Fruit fly (Drosophila melanogaster) whole organism, embryonic: Measurements from ENCODE around the gene CG7065.
A peak's percentile ranks its signal among the peaks of the same experiment; 100 is the strongest.

ENCODE experiments used
- ATbp ChIP-seq: fragments of 200-800 bp; sonication (Bioruptor generic); optimal IDR thresholded peaks from 2 replicates; lab custom pipeline; 2017; ENCODE audit warnings: missing biosample characterization, mild to moderate bottlenecking, missing genetic modification characterization, missing genetic modification reagents
- Atf3 ChIP-seq: fragments of 200-800 bp; sonication (Bioruptor generic); optimal IDR thresholded peaks from 3 replicates; lab custom pipeline; 2016; ENCODE audit warnings: missing biosample characterization, missing genetic modification characterization
- Atf6 ChIP-seq: fragments of 200-800 bp; sonication (Bioruptor generic); IDR thresholded peaks from 2 replicates; pipeline ENCODE4 v1.3.6; 2022; ENCODE audit warnings: missing biosample characterization, missing genetic modification characterization
- BEAF-32 ChIP-seq: fragments of 200-800 bp; sonication (Bioruptor generic); optimal IDR thresholded peaks from 3 replicates; lab custom pipeline; 2017; ENCODE audit warnings: missing biosample characterization, missing genetic modification characterization, mild to moderate bottlenecking, moderate library complexity, missing genetic modification reagents
- CG10147 ChIP-seq: fragments of 200-800 bp; sonication (Bioruptor generic); optimal IDR thresholded peaks from 2 replicates; lab custom pipeline; 2019; ENCODE audit warnings: missing biosample characterization, mild to moderate bottlenecking, missing genetic modification characterization, moderate library complexity
- CG10209 ChIP-seq: fragments of 200-800 bp; sonication (Bioruptor generic); optimal IDR thresholded peaks from 3 replicates; lab custom pipeline; 2017; ENCODE audit warnings: missing biosample characterization, mild to moderate bottlenecking, missing genetic modification characterization, missing genetic modification reagents
- CG10366 ChIP-seq: fragments of 200-800 bp; sonication (Bioruptor generic); IDR thresholded peaks from 2 replicates; pipeline ENCODE4 v1.3.6; 2022; ENCODE audit warnings: missing biosample characterization, missing genetic modification characterization
- CG11504 ChIP-seq: fragments of 200-800 bp; sonication (Bioruptor generic); optimal IDR thresholded peaks from 3 replicates; lab custom pipeline; 2019; ENCODE audit warnings: missing biosample characterization, mild to moderate bottlenecking, missing genetic modification characterization, moderate library complexity
- CG12071 ChIP-seq: fragments of 200-800 bp; sonication (Bioruptor generic); optimal IDR thresholded peaks from 3 replicates; lab custom pipeline; 2018; ENCODE audit warnings: missing biosample characterization, mild to moderate bottlenecking, missing genetic modification characterization
- CG14965 ChIP-seq: fragments of 200-800 bp; sonication (Bioruptor generic); optimal IDR thresholded peaks from 2 replicates; lab custom pipeline; 2016; ENCODE audit warnings: missing biosample characterization, missing genetic modification characterization, borderline replicate concordance
- CG15696 ChIP-seq: fragments of 200-800 bp; sonication (Bioruptor generic); optimal IDR thresholded peaks from 2 replicates; lab custom pipeline; 2019; ENCODE audit warnings: missing biosample characterization, mild to moderate bottlenecking, missing genetic modification characterization, moderate library complexity
- CG17568 ChIP-seq: fragments of 200-800 bp; sonication (Bioruptor generic); optimal IDR thresholded peaks from 2 replicates; lab custom pipeline; 2018; ENCODE audit warnings: missing biosample characterization, mild to moderate bottlenecking, missing genetic modification characterization, moderate library complexity
- CG2199 ChIP-seq: fragments of 200-800 bp; sonication (Bioruptor generic); IDR thresholded peaks from 3 replicates; pipeline ENCODE4 v1.3.6; 2022; ENCODE audit warnings: missing biosample characterization, missing genetic modification characterization
- CG2202 ChIP-seq: fragments of 200-800 bp; sonication (Bioruptor generic); optimal IDR thresholded peaks from 2 replicates; lab custom pipeline; 2018; ENCODE audit warnings: missing biosample characterization, mild to moderate bottlenecking, missing genetic modification characterization
- CG2889 ChIP-seq: fragments of 200-800 bp; sonication (Bioruptor generic); IDR thresholded peaks from 3 replicates; pipeline ENCODE4 v1.3.6; 2022; ENCODE audit warnings: missing biosample characterization, missing genetic modification characterization
- CG33557 ChIP-seq: fragments of 200-800 bp; sonication (Bioruptor generic); optimal IDR thresholded peaks from 2 replicates; lab custom pipeline; 2019; ENCODE audit warnings: missing biosample characterization, mild to moderate bottlenecking, missing genetic modification characterization, moderate library complexity
- CG3995 ChIP-seq: fragments of 200-800 bp; sonication (Bioruptor generic); optimal IDR thresholded peaks from 3 replicates; lab custom pipeline; 2016; ENCODE audit warnings: missing biosample characterization, missing genetic modification characterization
- CG4617 ChIP-seq: fragments of 200-800 bp; sonication (Bioruptor generic); optimal IDR thresholded peaks from 3 replicates; lab custom pipeline; 2016; ENCODE audit warnings: missing biosample characterization, missing genetic modification characterization, borderline replicate concordance
- CG6813 ChIP-seq: fragments of 200-800 bp; sonication (Bioruptor generic); optimal IDR thresholded peaks from 2 replicates; lab custom pipeline; 2017; ENCODE audit warnings: missing biosample characterization, missing genetic modification characterization, mild to moderate bottlenecking, moderate library complexity, missing genetic modification reagents
- CG8388 ChIP-seq: fragments of 200-800 bp; sonication (Bioruptor generic); optimal IDR thresholded peaks from 2 replicates; lab custom pipeline; 2019; ENCODE audit warnings: missing biosample characterization, mild to moderate bottlenecking, missing genetic modification characterization, moderate library complexity
- CG8924 ChIP-seq: fragments of 200-800 bp; optimal IDR thresholded peaks from 3 replicates; lab custom pipeline; 2019; ENCODE audit warnings: missing biosample characterization, mild to moderate bottlenecking, missing genetic modification characterization, moderate library complexity
- CG9215 ChIP-seq: fragments of 200-800 bp; sonication (Bioruptor generic); IDR thresholded peaks from 2 replicates; pipeline ENCODE4 v1.3.6; 2022; ENCODE audit warnings: missing biosample characterization, missing genetic modification characterization
- CHES-1-like ChIP-seq: fragments of 200-800 bp; sonication (Bioruptor generic); optimal IDR thresholded peaks from 2 replicates; lab custom pipeline; 2016; ENCODE audit warnings: missing biosample characterization, missing genetic modification characterization
- Drgx ChIP-seq: fragments of 200-800 bp; sonication (Bioruptor generic); IDR thresholded peaks from 2 replicates; pipeline ENCODE4 v1.3.6; 2022; ENCODE audit warnings: missing biosample characterization, missing genetic modification characterization
- H15 ChIP-seq: fragments of 200-800 bp; sonication (Bioruptor generic); IDR thresholded peaks from 3 replicates; pipeline ENCODE4 v1.3.6; 2022; ENCODE audit warnings: missing biosample characterization, missing genetic modification characterization
- HLH54F ChIP-seq: fragments of 200-800 bp; sonication (Bioruptor generic); optimal IDR thresholded peaks from 3 replicates; lab custom pipeline; 2016; ENCODE audit warnings: missing biosample characterization, missing genetic modification characterization
- Hr78 ChIP-seq, 2 experiments: fragments of 200-800 bp in 1 of 2; fragments of >200 bp in 1 of 2; sonication (Bioruptor generic) in 1 of 2; optimal IDR thresholded peaks; 2 replicates each; lab custom pipeline; 2017 to 2019; ENCODE audit warnings: missing biosample characterization in 2 of 2, missing genetic modification characterization in 2 of 2, mild to moderate bottlenecking in 1 of 2, moderate library complexity in 1 of 2
- Meics ChIP-seq: fragments of 200-800 bp; sonication (Bioruptor generic); optimal IDR thresholded peaks from 2 replicates; lab custom pipeline; 2017; ENCODE audit warnings: missing biosample characterization, mild to moderate bottlenecking, missing genetic modification characterization
- Pdp1 ChIP-seq, 2 experiments: fragments of 200-800 bp; sonication (Bioruptor generic); optimal IDR thresholded peaks; 3 replicates each; lab custom pipeline; 2016; ENCODE audit warnings: missing biosample characterization in 2 of 2, missing genetic modification characterization in 2 of 2, mild to moderate bottlenecking in 1 of 2, moderate library complexity in 1 of 2
- Sin3A ChIP-seq: fragments of >200 bp; optimal IDR thresholded peaks from 2 replicates; lab custom pipeline; 2018
- Sox100B ChIP-seq: fragments of 200-800 bp; sonication (Bioruptor generic); optimal IDR thresholded peaks from 3 replicates; lab custom pipeline; 2018; ENCODE audit warnings: missing biosample characterization, mild to moderate bottlenecking, missing genetic modification characterization
- chinmo ChIP-seq: fragments of 200-800 bp; sonication (Bioruptor generic); IDR thresholded peaks from 4 replicates; pipeline ENCODE4 v1.3.6; 2022; ENCODE audit warnings: missing biosample characterization, missing genetic modification characterization; ENCODE audit not compliant: partially characterized antibody
- ci ChIP-seq: fragments of 200-800 bp; sonication (Bioruptor generic); IDR thresholded peaks from 3 replicates; pipeline ENCODE4 v1.3.6; 2022; ENCODE audit warnings: missing biosample characterization, missing genetic modification characterization
- croc ChIP-seq: fragments of 200-800 bp; sonication (Bioruptor generic); conservative IDR thresholded peaks from 3 replicates; pipeline ENCODE4 v1.3.6; 2022; ENCODE audit warnings: missing biosample characterization, missing genetic modification characterization
- dati ChIP-seq: fragments of 200-800 bp; sonication (Bioruptor generic); IDR thresholded peaks from 2 replicates; pipeline ENCODE4 v1.3.6; 2022; ENCODE audit warnings: missing biosample characterization, missing genetic modification characterization
- dmrt11E ChIP-seq: fragments of 200-800 bp; sonication (Bioruptor generic); optimal IDR thresholded peaks from 3 replicates; lab custom pipeline; 2018; ENCODE audit warnings: missing biosample characterization, mild to moderate bottlenecking, missing genetic modification characterization, moderate library complexity
- fd64A ChIP-seq: fragments of 200-800 bp; sonication (Bioruptor generic); optimal IDR thresholded peaks from 3 replicates; lab custom pipeline; 2018; ENCODE audit warnings: missing biosample characterization, mild to moderate bottlenecking, missing genetic modification characterization
- grn ChIP-seq: fragments of 200-800 bp; sonication (Bioruptor generic); optimal IDR thresholded peaks from 3 replicates; lab custom pipeline; 2017; ENCODE audit warnings: missing biosample characterization, missing genetic modification characterization
- gsb-n ChIP-seq: fragments of 200-800 bp; sonication (Bioruptor generic); optimal IDR thresholded peaks from 3 replicates; lab custom pipeline; 2018; ENCODE audit warnings: missing biosample characterization, mild to moderate bottlenecking, missing genetic modification characterization
- h ChIP-seq: fragments of >200 bp; optimal IDR thresholded peaks from 2 replicates; lab custom pipeline; 2017
- hbn ChIP-seq: fragments of 200-800 bp; sonication (Bioruptor generic); IDR thresholded peaks from 2 replicates; pipeline ENCODE4 v1.3.6; 2022; ENCODE audit warnings: missing biosample characterization, missing genetic modification characterization; ENCODE audit not compliant: partially characterized antibody
- mld ChIP-seq: fragments of 200-800 bp; sonication (Bioruptor generic); IDR thresholded peaks from 3 replicates; pipeline ENCODE4 v1.3.6; 2022; ENCODE audit warnings: missing biosample characterization, missing genetic modification characterization; ENCODE audit not compliant: partially characterized antibody
- nau ChIP-seq: fragments of 200-800 bp; sonication (Bioruptor generic); optimal IDR thresholded peaks from 3 replicates; lab custom pipeline; 2017; ENCODE audit warnings: missing biosample characterization, mild to moderate bottlenecking, missing genetic modification characterization, missing genetic modification reagents
- nom ChIP-seq: fragments of 200-800 bp; sonication (Bioruptor generic); optimal IDR thresholded peaks from 2 replicates; lab custom pipeline; 2017; ENCODE audit warnings: missing biosample characterization, missing genetic modification characterization, mild to moderate bottlenecking, moderate library complexity, missing genetic modification reagents
- repo ChIP-seq: fragments of 200-800 bp; sonication (Bioruptor generic); optimal IDR thresholded peaks from 2 replicates; lab custom pipeline; 2016; ENCODE audit warnings: missing biosample characterization, missing genetic modification characterization
- toy ChIP-seq: fragments of 200-800 bp; sonication (Bioruptor generic); IDR thresholded peaks from 2 replicates; pipeline ENCODE4 v1.3.6; 2022; ENCODE audit warnings: missing biosample characterization, missing genetic modification characterization
- trem ChIP-seq: fragments of 200-800 bp; optimal IDR thresholded peaks from 3 replicates; lab custom pipeline; 2019; ENCODE audit warnings: missing biosample characterization, mild to moderate bottlenecking, missing genetic modification characterization, moderate library complexity
- ttk ChIP-seq: fragments of 200-800 bp; sonication (Bioruptor generic); IDR thresholded peaks from 2 replicates; pipeline ENCODE4 v2.1.2; 2022; ENCODE audit warnings: missing biosample characterization, missing genetic modification characterization
- unc-4 ChIP-seq: fragments of 200-800 bp; sonication (Bioruptor generic); IDR thresholded peaks from 2 replicates; pipeline ENCODE4 v1.3.6; 2022; ENCODE audit warnings: missing biosample characterization, missing genetic modification characterization; ENCODE audit not compliant: partially characterized antibody

The CG7065 gene

dm6 chrX:9106775-9107283, 35.5 kb upstream of the CG7065 start, which contains the start of gene Arfrp1 (continued):
- TF ChIP-seq CG33557 (GFP tag; lab: Kevin White, UChicago), result no peak
- TF ChIP-seq BEAF-32 (GFP tag; lab: Kevin White, UChicago), result peak; percentile 79
- TF ChIP-seq gsb-n (tag; lab: Kevin White, UChicago), result no peak
- TF ChIP-seq CG8388, result no peak
- peak; percentile 3 for TF ChIP-seq trem (tag; lab: Kevin White, UChicago)
- TF ChIP-seq ttk (GFP tag; lab: Robert Waterston, UW), result no peak; the same call in 1 of the 2 replicates
- no peak for TF ChIP-seq CG15696 (tag; lab: Kevin White, UChicago)
- no peak for TF ChIP-seq Atf6 (GFP tag; lab: Robert Waterston, UW)
- TF ChIP-seq CG6813 (GFP tag; lab: Kevin White, UChicago), result no peak
- TF ChIP-seq CG8924 (tag; lab: Kevin White, UChicago), result no peak
- TF ChIP-seq Pdp1 (GFP tag; optimal IDR thresholded peaks at IDR 0.05; lab: Kevin White, UChicago), result peak; percentile 15 to 26
- no peak for TF ChIP-seq h (lab: Kevin White, UChicago)
- TF ChIP-seq CG11504, result no peak
- 0 out of 2 replicates have a peak, but pooled peaks have one; percentile 29 for TF ChIP-seq CG9215 (GFP tag; lab: Robert Waterston, UW)
- no peak for TF ChIP-seq grn (GFP tag; lab: Kevin White, UChicago)
- TF ChIP-seq CG2202 (tag; lab: Kevin White, UChicago), result no peak
- no peak for TF ChIP-seq CHES-1-like (GFP tag; lab: Kevin White, UChicago)
- no peak for TF ChIP-seq CG10209 (GFP tag; lab: Kevin White, UChicago)
- no peak for TF ChIP-seq HLH54F
- 0 out of 3 replicates have a peak, but pooled peaks have one; percentile 50 for TF ChIP-seq mld
- TF ChIP-seq chinmo (GFP tag; lab: Robert Waterston, UW), result 0 out of 4 replicates have a peak, but pooled peaks have one; percentile 72
- no peak for TF ChIP-seq CG2889
- 0 out of 2 replicates have a peak, but pooled peaks have one; percentile 23 for TF ChIP-seq toy (GFP tag; lab: Robert Waterston, UW)
- no peak for TF ChIP-seq dati
- peak; percentile 5 for TF ChIP-seq CG4617 (GFP tag; lab: Kevin White, UChicago)
- no peak for TF ChIP-seq H15 (GFP tag; lab: Robert Waterston, UW)
- TF ChIP-seq dmrt11E (tag; lab: Kevin White, UChicago), result no peak
- TF ChIP-seq repo (GFP tag; lab: Kevin White, UChicago), result no peak
- no peak for TF ChIP-seq fd64A
- TF ChIP-seq nau (GFP tag; lab: Kevin White, UChicago), result no peak
- TF ChIP-seq CG10147, result no peak
- TF ChIP-seq Drgx, result no peak
- TF ChIP-seq ci (GFP tag; lab: Robert Waterston, UW), result peak; percentile 8; the same call in 1 of the 3 replicates
- no peak for TF ChIP-seq croc
- TF ChIP-seq CG17568 (GFP tag; lab: Kevin White, UChicago), result no peak
- peak; percentile 75 for TF ChIP-seq unc-4 (GFP tag; lab: Robert Waterston, UW)
- TF ChIP-seq Sin3A (lab: Kevin White, UChicago), result no peak
- TF ChIP-seq hbn (GFP tag; lab: Robert Waterston, UW), result peak; percentile 70
- peak; percentile 15; the same call in 1 of the 2 replicates for TF ChIP-seq CG10366 (GFP tag; lab: Robert Waterston, UW)
- TF ChIP-seq CG2199 (GFP tag; lab: Robert Waterston, UW), result no peak
- no peak for TF ChIP-seq ATbp (GFP tag; lab: Kevin White, UChicago)
- TF ChIP-seq Hr78 (GFP tag; optimal IDR thresholded peaks at IDR 0.05; lab: Kevin White, UChicago), result no peak
- TF ChIP-seq Sox100B (GFP tag; lab: Kevin White, UChicago), result no peak
- TF ChIP-seq CG3995 (GFP tag; lab: Kevin White, UChicago), result peak; percentile 53
- no peak for TF ChIP-seq CG12071
- no peak for TF ChIP-seq CG14965
- no peak for TF ChIP-seq Atf3
- no peak for TF ChIP-seq Meics (GFP tag; lab: Kevin White, UChicago)
- no peak for TF ChIP-seq nom (GFP tag; lab: Kevin White, UChicago)
